Worm (Caenorhabditis elegans) whole organism, L4 larva: ENCODE data around the gene F13C5.2.

Source experiments
- D1046.2 ChIP-seq: fragments of 200-800 bp; sonication (Bioruptor generic); IDR thresholded peaks from 2 replicates; pipeline ENCODE4 v1.3.6; 2022; ENCODE audit warnings: missing genetic modification characterization, missing compliant biosample characterization
- F10B5.3 ChIP-seq: sonication (generic microtip); optimal IDR thresholded peaks from 2 replicates; lab custom pipeline; 2016; ENCODE audit warnings: mild to moderate bottlenecking, missing genetic modification characterization, missing compliant biosample characterization
- F26F4.8 ChIP-seq: fragments of 200-800 bp; sonication (Bioruptor generic); conservative IDR thresholded peaks from 2 replicates; pipeline ENCODE4 v1.3.6; 2022; ENCODE audit warnings: missing genetic modification characterization, missing compliant biosample characterization
- F44E2.7 ChIP-seq: fragments of 200-800 bp; sonication (Bioruptor generic); IDR thresholded peaks from 2 replicates; pipeline ENCODE4 v2.1.2; 2022; ENCODE audit warnings: missing genetic modification characterization, missing compliant biosample characterization
- F49E8.2 ChIP-seq: sonication (generic microtip); optimal IDR thresholded peaks from 2 replicates; lab custom pipeline; 2016; ENCODE audit warnings: missing compliant biosample characterization, mild to moderate bottlenecking, missing genetic modification characterization, borderline replicate concordance
- T20F7.1 ChIP-seq: fragments of 200-800 bp; sonication (Bioruptor generic); optimal IDR thresholded peaks from 2 replicates; lab custom pipeline; 2018; ENCODE audit warnings: mild to moderate bottlenecking, missing genetic modification characterization, missing compliant biosample characterization
- Y48G9A.11 ChIP-seq: fragments of 200-800 bp; sonication (Bioruptor generic); IDR thresholded peaks from 2 replicates; pipeline ENCODE4 v1.3.6; 2022; ENCODE audit warnings: missing genetic modification reagents, missing genetic modification characterization, missing compliant biosample characterization
- Y5F2A.4 ChIP-seq: fragments of 200-800 bp; sonication (Bioruptor generic); optimal IDR thresholded peaks from 2 replicates; lab custom pipeline; 2018; ENCODE audit warnings: mild to moderate bottlenecking, missing genetic modification characterization, missing compliant biosample characterization
- Y75B8A.6 ChIP-seq: fragments of 200-800 bp; sonication (Bioruptor generic); IDR thresholded peaks from 2 replicates; pipeline ENCODE4 v1.3.6; 2022; ENCODE audit warnings: missing genetic modification reagents, missing genetic modification characterization, missing compliant biosample characterization
- ZK337.2 ChIP-seq: fragments of 200-800 bp; sonication (Bioruptor generic); IDR thresholded peaks from 2 replicates; pipeline ENCODE4 v1.3.6; 2022; ENCODE audit warnings: missing genetic modification reagents, missing genetic modification characterization, missing compliant biosample characterization
- aha-1 ChIP-seq: fragments of 150-350 bp; peaks from one replicate; lab custom pipeline; 2014; ENCODE audit warnings: missing biosample characterization, missing genetic modification characterization
- arid-1 ChIP-seq: fragments of 200-800 bp; sonication (Bioruptor generic); conservative IDR thresholded peaks from 2 replicates; pipeline ENCODE4 v1.3.6; 2022; ENCODE audit warnings: missing genetic modification reagents, missing genetic modification characterization, missing compliant biosample characterization
- ceh-20 ChIP-seq: fragments of 200-800 bp; sonication (Bioruptor generic); IDR thresholded peaks from 2 replicates; pipeline ENCODE4 v1.3.6; 2022; ENCODE audit warnings: missing genetic modification reagents, missing genetic modification characterization, missing compliant biosample characterization
- ceh-62 ChIP-seq: sonication (generic microtip); optimal IDR thresholded peaks from 2 replicates; lab custom pipeline; 2017; ENCODE audit warnings: missing biosample characterization, missing genetic modification characterization
- daf-12 ChIP-seq: fragments of 150-350 bp; optimal IDR thresholded peaks from 2 replicates; lab custom pipeline; 2014; ENCODE audit warnings: missing biosample characterization, missing genetic modification reagents, missing genetic modification characterization
- daf-16 ChIP-seq, 3 experiments: sonication (generic microtip); optimal IDR thresholded peaks; 2 replicates each; lab custom pipeline; 2016 to 2017; ENCODE audit warnings: missing genetic modification characterization in 3 of 3, missing genetic modification reagents in 3 of 3, mild to moderate bottlenecking in 2 of 3, missing compliant biosample characterization in 2 of 3, missing biosample characterization in 1 of 3, moderate library complexity in 1 of 3
- duxl-1 ChIP-seq: sonication (generic microtip); optimal IDR thresholded peaks from 2 replicates; lab custom pipeline; 2016; ENCODE audit warnings: mild to moderate bottlenecking, missing genetic modification characterization, moderate library complexity, missing compliant biosample characterization; ENCODE audit not compliant: poor library complexity
- dve-1 ChIP-seq: sonication (generic microtip); optimal IDR thresholded peaks from 2 replicates; lab custom pipeline; 2017; ENCODE audit warnings: antibody characterized with exemption, mild to moderate bottlenecking, missing genetic modification characterization, missing compliant biosample characterization; ENCODE audit not compliant: insufficient read depth
- egl-27 ChIP-seq: sonication (generic microtip); optimal IDR thresholded peaks from 3 replicates; lab custom pipeline; 2017; ENCODE audit warnings: missing biosample characterization, missing genetic modification reagents, missing genetic modification characterization
- fos-1 ChIP-seq: fragments of 150-350 bp; optimal IDR thresholded peaks from 2 replicates; lab custom pipeline; 2014; ENCODE audit warnings: missing biosample characterization, missing genetic modification characterization
- gei-8 ChIP-seq: fragments of 200-800 bp; sonication (Bioruptor generic); optimal IDR thresholded peaks from 2 replicates; lab custom pipeline; 2018; ENCODE audit warnings: mild to moderate bottlenecking, missing genetic modification characterization, missing compliant biosample characterization
- hif-1 ChIP-seq, 2 experiments: sonication (generic microtip); optimal IDR thresholded peaks; 2 replicates each; lab custom pipeline; 2016 to 2017; ENCODE audit warnings: missing compliant biosample characterization in 2 of 2, missing genetic modification characterization in 2 of 2, missing genetic modification reagents in 2 of 2, missing genotype in 2 of 2, mild to moderate bottlenecking in 1 of 2
- hlh-30 ChIP-seq: sonication (generic microtip); optimal IDR thresholded peaks from 2 replicates; lab custom pipeline; 2017; ENCODE audit warnings: antibody characterized with exemption, mild to moderate bottlenecking, missing genetic modification characterization, missing compliant biosample characterization; ENCODE audit not compliant: insufficient read depth
- hmg-1.1 ChIP-seq: fragments of 200-800 bp; sonication (Bioruptor generic); IDR thresholded peaks from 2 replicates; pipeline ENCODE4 v1.3.6; 2022; ENCODE audit warnings: missing genetic modification reagents, missing genetic modification characterization, missing compliant biosample characterization
- lin-15B ChIP-seq: fragments of 150-350 bp; sonication (generic microtip); optimal IDR thresholded peaks from 3 replicates; lab custom pipeline; 2014; ENCODE audit warnings: missing biosample characterization, missing genetic modification characterization
- lin-38 ChIP-seq: fragments of 200-800 bp; sonication (Bioruptor generic); IDR thresholded peaks from 2 replicates; pipeline ENCODE4 v1.3.6; 2022; ENCODE audit warnings: missing genetic modification reagents, missing genetic modification characterization, missing compliant biosample characterization
- lin-39 ChIP-seq: fragments of 150-350 bp; optimal IDR thresholded peaks from 2 replicates; lab custom pipeline; 2014; ENCODE audit warnings: missing biosample characterization, missing genetic modification reagents, missing genetic modification characterization
- lsy-2 ChIP-seq, 2 experiments: fragments of 150-350 bp in 1 of 2; sonication (generic microtip) in 1 of 2; optimal IDR thresholded peaks; 2 replicates each; lab custom pipeline; 2014 to 2017; ENCODE audit warnings: missing biosample characterization in 2 of 2, missing genetic modification characterization in 2 of 2
- madf-9 ChIP-seq: fragments of 200-800 bp; sonication (Bioruptor generic); conservative IDR thresholded peaks from 2 replicates; pipeline ENCODE4 v1.3.6; 2022; ENCODE audit warnings: missing genetic modification reagents, missing genetic modification characterization, missing compliant biosample characterization
- mdl-1 ChIP-seq, 2 experiments: fragments of 150-350 bp in 1 of 2; sonication (generic microtip) in 1 of 2; optimal IDR thresholded peaks; 2 replicates each; lab custom pipeline; 2014 to 2017; ENCODE audit warnings: missing biosample characterization in 2 of 2, missing genetic modification characterization in 2 of 2
- mes-2 ChIP-seq: sonication (generic microtip); optimal IDR thresholded peaks from 2 replicates; lab custom pipeline; 2016; ENCODE audit warnings: missing genotype, mild to moderate bottlenecking, missing genetic modification characterization, missing compliant biosample characterization; ENCODE audit not compliant: poor library complexity, severe bottlenecking
- nhr-10 ChIP-seq: fragments of 150-350 bp; optimal IDR thresholded peaks from 2 replicates; lab custom pipeline; 2014; ENCODE audit warnings: missing biosample characterization, missing genetic modification characterization
- nhr-102 ChIP-seq: sonication (generic microtip); optimal IDR thresholded peaks from 2 replicates; lab custom pipeline; 2016; ENCODE audit warnings: mild to moderate bottlenecking, missing genetic modification characterization, moderate library complexity, missing compliant biosample characterization
- nhr-11 ChIP-seq: fragments of 150-350 bp; optimal IDR thresholded peaks from 2 replicates; lab custom pipeline; 2014; ENCODE audit warnings: missing biosample characterization, missing genetic modification characterization
- nhr-28 ChIP-seq: fragments of 150-350 bp; optimal IDR thresholded peaks from 2 replicates; lab custom pipeline; 2014; ENCODE audit warnings: missing biosample characterization, missing genetic modification characterization
- nhr-41 ChIP-seq: fragments of 200-800 bp; sonication (Bioruptor generic); IDR thresholded peaks from 2 replicates; pipeline ENCODE4 v1.3.6; 2022; ENCODE audit warnings: missing genetic modification reagents, missing genetic modification characterization, missing compliant biosample characterization
- nhr-42 ChIP-seq: fragments of 200-800 bp; sonication (Bioruptor generic); IDR thresholded peaks from 2 replicates; pipeline ENCODE4 v1.3.6; 2022; ENCODE audit warnings: missing genetic modification characterization, missing compliant biosample characterization
- nhr-6 ChIP-seq: fragments of 150-350 bp; optimal IDR thresholded peaks from 2 replicates; lab custom pipeline; 2014; ENCODE audit warnings: missing biosample characterization, missing genetic modification characterization
- pha-4 ChIP-seq, 2 experiments: fragments of 150-350 bp in 1 of 2; fragments of 200-800 bp in 1 of 2; sonication (Bioruptor generic) in 1 of 2; IDR thresholded peaks in 1 of 2; optimal IDR thresholded peaks in 1 of 2; 2 replicates each; pipeline versions ENCODE4 v1.3.6 to Lab custom; 2014 to 2022; ENCODE audit warnings: missing genetic modification characterization in 2 of 2, missing genetic modification reagents in 2 of 2, missing biosample characterization in 1 of 2, missing compliant biosample characterization in 1 of 2
- php-3 ChIP-seq: fragments of 200-800 bp; sonication (Bioruptor generic); IDR thresholded peaks from 2 replicates; pipeline ENCODE4 v1.3.6; 2022; ENCODE audit warnings: missing genetic modification reagents, missing genetic modification characterization, missing compliant biosample characterization
- set-16 ChIP-seq: fragments of 200-800 bp; sonication (Bioruptor generic); IDR thresholded peaks from 2 replicates; pipeline ENCODE4 v1.3.6; 2022; ENCODE audit warnings: missing genetic modification reagents, missing genetic modification characterization, missing compliant biosample characterization
- snpc-1.2 ChIP-seq: fragments of 200-800 bp; sonication (Bioruptor generic); IDR thresholded peaks from 2 replicates; pipeline ENCODE4 v1.3.6; 2022; ENCODE audit warnings: missing genetic modification reagents, missing genetic modification characterization, missing compliant biosample characterization
- snpc-4 ChIP-seq: fragments of 150-350 bp; optimal IDR thresholded peaks from 2 replicates; lab custom pipeline; 2014; ENCODE audit warnings: missing biosample characterization, missing genetic modification characterization
- spr-1 ChIP-seq: sonication (generic microtip); optimal IDR thresholded peaks from 2 replicates; lab custom pipeline; 2016; ENCODE audit warnings: mild to moderate bottlenecking, missing genetic modification characterization, missing compliant biosample characterization
- unc-130 ChIP-seq: sonication (generic microtip); optimal IDR thresholded peaks from 2 replicates; lab custom pipeline; 2016; ENCODE audit warnings: missing genetic modification reagents, missing genetic modification characterization, missing compliant biosample characterization
- unc-62 ChIP-seq, 3 experiments: fragments of 150-350 bp in 1 of 3; sonication (generic microtip); optimal IDR thresholded peaks in 2 of 3; peaks in 1 of 3; 1 replicate in 1 of 3; 2 replicates in 2 of 3; lab custom pipeline; 2014 to 2017; ENCODE audit warnings: missing biosample characterization in 3 of 3, missing genetic modification characterization in 3 of 3, missing genetic modification reagents in 3 of 3, missing genotype in 1 of 3
- vab-7 ChIP-seq: fragments of 200-800 bp; sonication (Bioruptor generic); IDR thresholded peaks from 2 replicates; pipeline ENCODE4 v1.3.6; 2022; ENCODE audit warnings: missing genetic modification reagents, missing genetic modification characterization, missing compliant biosample characterization
- zag-1 ChIP-seq: fragments of 150-350 bp; optimal IDR thresholded peaks from 2 replicates; lab custom pipeline; 2014; ENCODE audit warnings: missing biosample characterization, missing genetic modification characterization
- zip-11 ChIP-seq: fragments of 200-800 bp; sonication (Bioruptor generic); IDR thresholded peaks from 2 replicates; pipeline ENCODE4 v1.3.6; 2022; ENCODE audit warnings: missing genetic modification characterization, missing compliant biosample characterization
- ztf-7 ChIP-seq: fragments of 150-350 bp; optimal IDR thresholded peaks from 2 replicates; lab custom pipeline; 2014; ENCODE audit warnings: missing biosample characterization, missing genetic modification characterization

Gene F13C5.2

DNA sequence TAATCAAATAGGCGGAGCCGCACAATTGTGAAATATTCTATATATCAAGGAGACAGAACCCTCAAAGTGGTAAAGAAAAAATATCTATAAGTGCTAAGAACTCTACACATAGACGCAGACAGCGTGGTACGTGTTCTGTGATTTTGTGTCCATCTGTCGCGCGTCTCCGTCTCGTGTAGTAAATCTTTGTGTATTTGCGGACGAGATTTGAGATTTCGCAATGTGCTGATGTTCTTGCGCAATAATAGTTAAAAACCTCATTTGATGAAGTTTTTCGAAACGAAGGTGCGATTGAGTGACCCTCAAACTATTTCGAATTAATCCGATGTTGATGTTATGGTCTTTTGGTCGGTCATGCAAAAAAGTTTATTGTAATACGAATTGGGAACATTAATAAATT lies 20.5 kb upstream of the F13C5.2 start (continued):
- TF ChIP-seq unc-130 (GFP tag; lab: Kevin White, UChicago) (no peak), nhr-41 (GFP tag; lab: Robert Waterston, UW) (no peak), Y75B8A.6 (GFP tag; lab: Robert Waterston, UW) (no peak), nhr-28 (tag; lab: Kevin White, UChicago) (peak; percentile 56), hlh-30 (tag; lab: Kevin White, UChicago) (peak; percentile 63), egl-27 (tag; lab: Kevin White, UChicago) (no peak), F49E8.2 (tag; lab: Kevin White, UChicago) (no peak), F44E2.7 (no peak), ztf-7 (tag; lab: Kevin White, UChicago) (no peak), fos-1 (tag; lab: Kevin White, UChicago) (no peak), zag-1 (tag; lab: Kevin White, UChicago) (no peak), spr-1 (tag; lab: Kevin White, UChicago) (no peak), set-16 (GFP tag; lab: Robert Waterston, UW) (no peak), dve-1 (tag; lab: Kevin White, UChicago) (no peak), T20F7.1 (GFP tag; lab: Kevin White, UChicago) (no peak), nhr-11 (peak; percentile 81), duxl-1 (tag; lab: Kevin White, UChicago) (no peak), pha-4 (GFP tag; IDR thresholded peaks at IDR 0.05; lab: Robert Waterston, UW) (no peak), pha-4 (tag; optimal IDR thresholded peaks at IDR 0.05; lab: Kevin White, UChicago) (peak; percentile 41), snpc-1.2 (GFP tag; lab: Robert Waterston, UW) (no peak), F26F4.8 (GFP tag; lab: Robert Waterston, UW) (no peak), mes-2 (tag; lab: Kevin White, UChicago) (peak; percentile 36), daf-16 (GFP tag; optimal IDR thresholded peaks at IDR 0.05; lab: Kevin White, UChicago) (no peak), daf-16 (tag; optimal IDR thresholded peaks at IDR 0.05; lab: Kevin White, UChicago) (no peak), nhr-6 (no peak), nhr-42 (no peak), lin-15B (tag; lab: Kevin White, UChicago) (no peak), lsy-2 (tag; optimal IDR thresholded peaks at IDR 0.05; lab: Kevin White, UChicago) (no peak), unc-62 (GFP tag; optimal IDR thresholded peaks at IDR 0.05 in 1 of 2; lab: Kevin White, UChicago) (peak in 1 of 2 experiments; percentile 90), unc-62 (tag; optimal IDR thresholded peaks at IDR 0.05; lab: Kevin White, UChicago) (no peak), madf-9 (GFP tag; lab: Robert Waterston, UW) (no peak), F10B5.3 (no peak), D1046.2 (GFP tag; lab: Robert Waterston, UW) (no peak), vab-7 (GFP tag; lab: Robert Waterston, UW) (no peak), ZK337.2 (no peak), hmg-1.1 (GFP tag; lab: Robert Waterston, UW) (0 out of 2 replicates have a peak, but pooled peaks have one; percentile 37), nhr-102 (tag; lab: Kevin White, UChicago) (peak; percentile 21), arid-1 (no peak), php-3 (no peak), Y48G9A.11 (GFP tag; lab: Robert Waterston, UW) (no peak), mdl-1 (tag; optimal IDR thresholded peaks at IDR 0.05; lab: Kevin White, UChicago) (peak in 1 of 2 experiments; percentile 57), ceh-20 (GFP tag; lab: Robert Waterston, UW) (no peak), daf-12 (tag; lab: Kevin White, UChicago) (no peak), nhr-10 (tag; lab: Kevin White, UChicago) (no peak), lin-38 (GFP tag; lab: Robert Waterston, UW) (no peak), lin-39 (no peak), aha-1 (tag; lab: Kevin White, UChicago) (peak; percentile 91), gei-8 (no peak), ceh-62 (tag; lab: Kevin White, UChicago) (no peak), snpc-4 (tag; lab: Kevin White, UChicago) (no peak), Y5F2A.4 (no peak), zip-11 (no peak), hif-1 (tag; optimal IDR thresholded peaks at IDR 0.05; lab: Kevin White, UChicago) (peak in 1 of 2 experiments; percentile 46)
